Fruit fly (Drosophila melanogaster): Measurements from ENCODE around the gene Mtl.

The Mtl gene

dm6 chr3R:27688034-27688433, 51.8 kb downstream of the Mtl start, which contains the start of gene CG31055:
Gene CG31055 (minus strand): TSS chr3R:27688134.
- TF ChIP-seq tai (GFP tag; optimal IDR thresholded peaks at IDR 0.05), result no peak
- TF ChIP-seq lola (GFP tag; optimal IDR thresholded peaks at IDR 0.05), result no peak
